Worm (Caenorhabditis elegans) whole organism, L4 larva: ENCODE results near the gene F47B7.4.
A peak's percentile ranks its signal among the peaks of the same experiment; 100 is the strongest.

Experiments
- F37D6.2 ChIP-seq: sonication (generic microtip); optimal IDR thresholded peaks from 2 replicates; lab custom pipeline; 2016; ENCODE audit warnings: mild to moderate bottlenecking, missing genetic modification characterization, missing compliant biosample characterization
- F44E2.7 ChIP-seq: fragments of 200-800 bp; sonication (Bioruptor generic); IDR thresholded peaks from 2 replicates; pipeline ENCODE4 v2.1.2; 2022; ENCODE audit warnings: missing genetic modification characterization, missing compliant biosample characterization
- F49E8.2 ChIP-seq: sonication (generic microtip); optimal IDR thresholded peaks from 2 replicates; lab custom pipeline; 2016; ENCODE audit warnings: missing compliant biosample characterization, mild to moderate bottlenecking, missing genetic modification characterization, borderline replicate concordance
- R02D3.7 ChIP-seq: fragments of 150-350 bp; sonication (generic microtip); optimal IDR thresholded peaks from 3 replicates; lab custom pipeline; 2014; ENCODE audit warnings: missing biosample characterization, missing genetic modification characterization
- T20F7.1 ChIP-seq: fragments of 200-800 bp; sonication (Bioruptor generic); optimal IDR thresholded peaks from 2 replicates; lab custom pipeline; 2018; ENCODE audit warnings: mild to moderate bottlenecking, missing genetic modification characterization, missing compliant biosample characterization
- Y48G9A.11 ChIP-seq: fragments of 200-800 bp; sonication (Bioruptor generic); IDR thresholded peaks from 2 replicates; pipeline ENCODE4 v1.3.6; 2022; ENCODE audit warnings: missing genetic modification reagents, missing genetic modification characterization, missing compliant biosample characterization
- Y5F2A.4 ChIP-seq: fragments of 200-800 bp; sonication (Bioruptor generic); optimal IDR thresholded peaks from 2 replicates; lab custom pipeline; 2018; ENCODE audit warnings: mild to moderate bottlenecking, missing genetic modification characterization, missing compliant biosample characterization
- ZK337.2 ChIP-seq: fragments of 200-800 bp; sonication (Bioruptor generic); IDR thresholded peaks from 2 replicates; pipeline ENCODE4 v1.3.6; 2022; ENCODE audit warnings: missing genetic modification reagents, missing genetic modification characterization, missing compliant biosample characterization
- ZK546.5 ChIP-seq, 2 experiments: sonication (generic microtip); optimal IDR thresholded peaks; 2 replicates each; lab custom pipeline; 2017; ENCODE audit warnings: missing biosample characterization in 2 of 2, missing genetic modification characterization in 2 of 2
- aly-2 ChIP-seq: sonication (generic microtip); optimal IDR thresholded peaks from 2 replicates; lab custom pipeline; 2018; ENCODE audit warnings: missing biosample characterization, missing genetic modification characterization
- ama-1 ChIP-seq: fragments of 150-350 bp; optimal IDR thresholded peaks from 2 replicates; lab custom pipeline; 2014; ENCODE audit warnings: inconsistent platforms, mixed read lengths
- ceh-28 ChIP-seq: fragments of 150-350 bp; optimal IDR thresholded peaks from 2 replicates; lab custom pipeline; 2014; ENCODE audit warnings: missing biosample characterization, missing genetic modification reagents, missing genetic modification characterization
- ceh-82 ChIP-seq: sonication (generic microtip); optimal IDR thresholded peaks from 2 replicates; lab custom pipeline; 2017; ENCODE audit warnings: missing biosample characterization, missing genetic modification characterization
- cey-2 ChIP-seq: sonication (generic microtip); optimal IDR thresholded peaks from 3 replicates; lab custom pipeline; 2017; ENCODE audit warnings: missing genetic modification characterization, mild to moderate bottlenecking, missing compliant biosample characterization, antibody characterized with exemption, borderline replicate concordance; ENCODE audit not compliant: insufficient read depth
- ctbp-1 ChIP-seq: fragments of 200-800 bp; sonication (Bioruptor generic); IDR thresholded peaks from 2 replicates; pipeline ENCODE4 v1.3.6; 2022; ENCODE audit warnings: missing genetic modification reagents, missing genetic modification characterization, missing compliant biosample characterization
- daf-16 ChIP-seq, 3 experiments: sonication (generic microtip); optimal IDR thresholded peaks; 2 replicates each; lab custom pipeline; 2016 to 2017; ENCODE audit warnings: missing genetic modification characterization in 3 of 3, missing genetic modification reagents in 3 of 3, mild to moderate bottlenecking in 2 of 3, missing compliant biosample characterization in 2 of 3, missing biosample characterization in 1 of 3, moderate library complexity in 1 of 3
- daf-19 ChIP-seq: fragments of 200-800 bp; sonication (Bioruptor generic); conservative IDR thresholded peaks from 2 replicates; pipeline ENCODE4 v1.3.6; 2022; ENCODE audit warnings: missing genetic modification characterization, missing compliant biosample characterization
- dmd-8 ChIP-seq: fragments of 200-800 bp; sonication (Bioruptor generic); IDR thresholded peaks from 2 replicates; pipeline ENCODE4 v1.3.6; 2022; ENCODE audit warnings: missing genetic modification characterization, missing compliant biosample characterization
- dpl-1 ChIP-seq: fragments of 150-350 bp; optimal IDR thresholded peaks from 2 replicates; lab custom pipeline; 2014; ENCODE audit warnings: missing biosample characterization, missing genetic modification reagents, missing genetic modification characterization
- dve-1 ChIP-seq: sonication (generic microtip); optimal IDR thresholded peaks from 2 replicates; lab custom pipeline; 2017; ENCODE audit warnings: antibody characterized with exemption, mild to moderate bottlenecking, missing genetic modification characterization, missing compliant biosample characterization; ENCODE audit not compliant: insufficient read depth
- egl-27 ChIP-seq: sonication (generic microtip); optimal IDR thresholded peaks from 3 replicates; lab custom pipeline; 2017; ENCODE audit warnings: missing biosample characterization, missing genetic modification reagents, missing genetic modification characterization
- egl-43 ChIP-seq: fragments of 200-800 bp; sonication (Bioruptor generic); IDR thresholded peaks from 2 replicates; pipeline ENCODE4 v1.3.6; 2022; ENCODE audit warnings: missing genetic modification reagents, missing genetic modification characterization, missing compliant biosample characterization
- hif-1 ChIP-seq, 2 experiments: sonication (generic microtip); optimal IDR thresholded peaks; 2 replicates each; lab custom pipeline; 2016 to 2017; ENCODE audit warnings: missing compliant biosample characterization in 2 of 2, missing genetic modification characterization in 2 of 2, missing genetic modification reagents in 2 of 2, missing genotype in 2 of 2, mild to moderate bottlenecking in 1 of 2
- hlh-11 ChIP-seq: fragments of 200-800 bp; sonication (Bioruptor generic); optimal IDR thresholded peaks from 2 replicates; lab custom pipeline; 2018; ENCODE audit warnings: mild to moderate bottlenecking, missing genetic modification characterization, missing compliant biosample characterization
- jun-1 ChIP-seq: fragments of 150-350 bp; optimal IDR thresholded peaks from 2 replicates; lab custom pipeline; 2014; ENCODE audit warnings: missing biosample characterization, missing genetic modification reagents, missing genetic modification characterization
- lim-7 ChIP-seq: fragments of 200-800 bp; sonication (Bioruptor generic); IDR thresholded peaks from 2 replicates; pipeline ENCODE4 v1.3.6; 2022; ENCODE audit warnings: missing genetic modification characterization, missing compliant biosample characterization
- lin-13 ChIP-seq: fragments of 150-350 bp; optimal IDR thresholded peaks from 2 replicates; lab custom pipeline; 2014; ENCODE audit warnings: missing biosample characterization, missing genetic modification reagents, missing genetic modification characterization
- lin-15B ChIP-seq: fragments of 150-350 bp; sonication (generic microtip); optimal IDR thresholded peaks from 3 replicates; lab custom pipeline; 2014; ENCODE audit warnings: missing biosample characterization, missing genetic modification characterization
- lin-29 ChIP-seq: fragments of 200-800 bp; sonication (Bioruptor generic); IDR thresholded peaks from 2 replicates; pipeline ENCODE4 v1.3.6; 2022; ENCODE audit warnings: missing genetic modification reagents, missing genetic modification characterization, missing compliant biosample characterization
- lsy-2 ChIP-seq, 2 experiments: fragments of 150-350 bp in 1 of 2; sonication (generic microtip) in 1 of 2; optimal IDR thresholded peaks; 2 replicates each; lab custom pipeline; 2014 to 2017; ENCODE audit warnings: missing biosample characterization in 2 of 2, missing genetic modification characterization in 2 of 2
- madf-5 ChIP-seq, 2 experiments: fragments of 200-800 bp; sonication (Bioruptor generic); IDR thresholded peaks; 2 replicates each; pipeline ENCODE4 v1.3.6; 2022; ENCODE audit warnings: missing compliant biosample characterization in 2 of 2, missing genetic modification characterization in 2 of 2
- madf-9 ChIP-seq: fragments of 200-800 bp; sonication (Bioruptor generic); conservative IDR thresholded peaks from 2 replicates; pipeline ENCODE4 v1.3.6; 2022; ENCODE audit warnings: missing genetic modification reagents, missing genetic modification characterization, missing compliant biosample characterization
- mes-2 ChIP-seq: sonication (generic microtip); optimal IDR thresholded peaks from 2 replicates; lab custom pipeline; 2016; ENCODE audit warnings: missing genotype, mild to moderate bottlenecking, missing genetic modification characterization, missing compliant biosample characterization; ENCODE audit not compliant: poor library complexity, severe bottlenecking
- nhr-11 ChIP-seq: fragments of 150-350 bp; optimal IDR thresholded peaks from 2 replicates; lab custom pipeline; 2014; ENCODE audit warnings: missing biosample characterization, missing genetic modification characterization
- nhr-111 ChIP-seq: fragments of 200-800 bp; sonication (Bioruptor generic); optimal IDR thresholded peaks from 2 replicates; lab custom pipeline; 2018; ENCODE audit warnings: mild to moderate bottlenecking, missing genetic modification characterization, missing compliant biosample characterization
- pha-4 ChIP-seq, 2 experiments: fragments of 150-350 bp in 1 of 2; fragments of 200-800 bp in 1 of 2; sonication (Bioruptor generic) in 1 of 2; IDR thresholded peaks in 1 of 2; optimal IDR thresholded peaks in 1 of 2; 2 replicates each; pipeline versions ENCODE4 v1.3.6 to Lab custom; 2014 to 2022; ENCODE audit warnings: missing genetic modification characterization in 2 of 2, missing genetic modification reagents in 2 of 2, missing biosample characterization in 1 of 2, missing compliant biosample characterization in 1 of 2
- php-3 ChIP-seq: fragments of 200-800 bp; sonication (Bioruptor generic); IDR thresholded peaks from 2 replicates; pipeline ENCODE4 v1.3.6; 2022; ENCODE audit warnings: missing genetic modification reagents, missing genetic modification characterization, missing compliant biosample characterization
- pqm-1 ChIP-seq: sonication (generic microtip); optimal IDR thresholded peaks from 2 replicates; lab custom pipeline; 2017; ENCODE audit warnings: missing biosample characterization, missing genetic modification characterization
- saeg-2 ChIP-seq: fragments of 200-800 bp; sonication (Bioruptor generic); IDR thresholded peaks from 2 replicates; pipeline ENCODE4 v1.3.6; 2022; ENCODE audit warnings: missing genetic modification reagents, missing genetic modification characterization, missing compliant biosample characterization
- skn-1 ChIP-seq: fragments of 150-350 bp; optimal IDR thresholded peaks from 2 replicates; lab custom pipeline; 2014; ENCODE audit warnings: missing biosample characterization, missing genetic modification characterization
- snpc-1.2 ChIP-seq: fragments of 200-800 bp; sonication (Bioruptor generic); IDR thresholded peaks from 2 replicates; pipeline ENCODE4 v1.3.6; 2022; ENCODE audit warnings: missing genetic modification reagents, missing genetic modification characterization, missing compliant biosample characterization
- snpc-4 ChIP-seq: fragments of 150-350 bp; optimal IDR thresholded peaks from 2 replicates; lab custom pipeline; 2014; ENCODE audit warnings: missing biosample characterization, missing genetic modification characterization
- spr-3 ChIP-seq: fragments of 200-800 bp; sonication (Bioruptor generic); optimal IDR thresholded peaks from 2 replicates; lab custom pipeline; 2018; ENCODE audit warnings: mild to moderate bottlenecking, missing genetic modification characterization, missing compliant biosample characterization
- tra-1 ChIP-seq: fragments of 200-800 bp; sonication (Bioruptor generic); IDR thresholded peaks from 2 replicates; pipeline ENCODE4 v1.3.6; 2022; ENCODE audit warnings: missing genetic modification reagents, missing genetic modification characterization, missing compliant biosample characterization
- unc-62 ChIP-seq, 3 experiments: fragments of 150-350 bp in 1 of 3; sonication (generic microtip); optimal IDR thresholded peaks in 2 of 3; peaks in 1 of 3; 1 replicate in 1 of 3; 2 replicates in 2 of 3; lab custom pipeline; 2014 to 2017; ENCODE audit warnings: missing biosample characterization in 3 of 3, missing genetic modification characterization in 3 of 3, missing genetic modification reagents in 3 of 3, missing genotype in 1 of 3
- zfp-2 ChIP-seq: sonication (generic microtip); optimal IDR thresholded peaks from 2 replicates; lab custom pipeline; 2016; ENCODE audit warnings: mild to moderate bottlenecking, missing genetic modification characterization, missing compliant biosample characterization
- zfp-3 ChIP-seq: fragments of 200-800 bp; sonication (Bioruptor generic); conservative IDR thresholded peaks from 2 replicates; pipeline ENCODE4 v1.3.6; 2022; ENCODE audit warnings: missing genetic modification reagents, missing genetic modification characterization, missing compliant biosample characterization
- zip-11 ChIP-seq: fragments of 200-800 bp; sonication (Bioruptor generic); IDR thresholded peaks from 2 replicates; pipeline ENCODE4 v1.3.6; 2022; ENCODE audit warnings: missing genetic modification characterization, missing compliant biosample characterization
- ztf-11 ChIP-seq: fragments of 150-350 bp; optimal IDR thresholded peaks from 2 replicates; lab custom pipeline; 2014; ENCODE audit warnings: missing biosample characterization, missing genetic modification characterization

Gene F47B7.4

DNA sequence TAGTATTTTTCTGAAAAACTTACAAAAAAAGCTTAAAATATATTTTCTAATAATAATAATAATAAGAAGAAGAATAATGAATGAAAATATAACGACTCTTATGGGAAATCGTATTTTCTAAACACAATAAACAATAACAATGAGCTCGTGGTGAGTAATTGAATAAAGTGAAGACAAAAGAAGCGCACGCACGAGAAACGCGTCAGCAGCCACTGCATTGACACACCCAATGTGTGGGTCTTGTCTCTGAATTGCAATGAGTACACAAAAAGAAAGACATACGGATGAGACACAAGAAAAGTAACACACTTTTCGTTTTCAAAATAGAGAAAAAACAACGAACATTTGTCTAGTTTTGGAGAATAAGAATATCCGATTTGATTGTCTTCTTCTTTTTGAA, 36.9 kb upstream of the F47B7.4 start, which contains the start of gene F35A5.8:
TSS of gene F35A5.8 (minus strand) at position 151 of the 400 bp plus-strand sequence.
- TF ChIP-seq pqm-1 (tag; lab: Kevin White, UChicago) (no peak), Y5F2A.4 (GFP tag; lab: Kevin White, UChicago) (no peak), hlh-11 (peak; percentile 74), F37D6.2 (tag; lab: Kevin White, UChicago) (no peak), dve-1 (tag; lab: Kevin White, UChicago) (peak; percentile 86), egl-27 (tag; lab: Kevin White, UChicago) (no peak), snpc-1.2 (GFP tag; lab: Robert Waterston, UW) (no peak), hif-1 (tag; optimal IDR thresholded peaks at IDR 0.05; lab: Kevin White, UChicago) (peak in 1 of 2 experiments; percentile 19), lin-15B (tag; lab: Kevin White, UChicago) (no peak), ceh-28 (tag; lab: Kevin White, UChicago) (no peak), dpl-1 (GFP tag; lab: Kevin White, UChicago) (peak; percentile 69), ceh-82 (tag; lab: Kevin White, UChicago) (no peak), pha-4 (GFP tag; IDR thresholded peaks at IDR 0.05; lab: Robert Waterston, UW) (no peak), pha-4 (tag; optimal IDR thresholded peaks at IDR 0.05; lab: Kevin White, UChicago) (peak; percentile 89), R02D3.7 (tag; lab: Kevin White, UChicago) (no peak), nhr-11 (tag; lab: Kevin White, UChicago) (peak; percentile 36), T20F7.1 (no peak), F49E8.2 (tag; lab: Kevin White, UChicago) (no peak), nhr-111 (GFP tag; lab: Kevin White, UChicago) (no peak), lin-13 (peak; percentile 72), madf-9 (GFP tag; lab: Robert Waterston, UW) (no peak), snpc-4 (tag; lab: Kevin White, UChicago) (no peak), zfp-2 (tag; lab: Kevin White, UChicago) (no peak), egl-43 (GFP tag; lab: Robert Waterston, UW) (no peak), mes-2 (peak; percentile 90), lim-7 (no peak), skn-1 (tag; lab: Kevin White, UChicago) (no peak), cey-2 (tag; lab: Kevin White, UChicago) (no peak), tra-1 (GFP tag; lab: Robert Waterston, UW) (no peak), ctbp-1 (GFP tag; lab: Robert Waterston, UW) (peak; percentile 79), F44E2.7 (GFP tag; lab: Robert Waterston, UW) (no peak), saeg-2 (GFP tag; lab: Robert Waterston, UW) (no peak), zip-11 (GFP tag; lab: Robert Waterston, UW) (no peak), ztf-11 (tag; lab: Kevin White, UChicago) (no peak), daf-16 (GFP tag; optimal IDR thresholded peaks at IDR 0.05; lab: Kevin White, UChicago) (peak in 1 of 2 experiments; percentile 80), daf-16 (tag; optimal IDR thresholded peaks at IDR 0.05; lab: Kevin White, UChicago) (peak; percentile 63), lin-29 (GFP tag; lab: Robert Waterston, UW) (no peak), dmd-8 (GFP tag; lab: Robert Waterston, UW) (no peak), ZK546.5 (tag; optimal IDR thresholded peaks at IDR 0.05; lab: Kevin White, UChicago) (no peak), jun-1 (tag; lab: Kevin White, UChicago) (no peak), ZK337.2 (GFP tag; lab: Robert Waterston, UW) (no peak), madf-5 (GFP tag; IDR thresholded peaks at IDR 0.05; lab: Robert Waterston, UW) (no peak), Y48G9A.11 (GFP tag; lab: Robert Waterston, UW) (no peak), lsy-2 (tag; optimal IDR thresholded peaks at IDR 0.05; lab: Kevin White, UChicago) (peak in 1 of 2 experiments; percentile 28), daf-19 (no peak), ama-1 (lab: Kevin White, UChicago) (no peak), zfp-3 (GFP tag; lab: Robert Waterston, UW) (no peak), aly-2 (no peak), unc-62 (GFP tag; optimal IDR thresholded peaks at IDR 0.05 in 1 of 2; lab: Kevin White, UChicago) (peak in 1 of 2 experiments; percentile 95), unc-62 (tag; optimal IDR thresholded peaks at IDR 0.05; lab: Kevin White, UChicago) (no peak), php-3 (GFP tag; lab: Robert Waterston, UW) (no peak), spr-3 (no peak)
